Worm (Caenorhabditis elegans) whole organism, mixed stage, embryonic: ENCODE measurements around the gene math-22.

ENCODE experiments used
- lsy-2 ChIP-seq: fragments of 150-350 bp; optimal IDR thresholded peaks from 2 replicates; lab custom pipeline; 2014; ENCODE audit warnings: missing biosample characterization, missing genetic modification characterization
- mep-1 ChIP-seq: fragments of 150-350 bp; optimal IDR thresholded peaks from 2 replicates; lab custom pipeline; 2017; ENCODE audit warnings: missing biosample characterization, missing genetic modification reagents, missing genetic modification characterization, inconsistent platforms
- nhr-12 ChIP-seq: fragments of 150-350 bp; optimal IDR thresholded peaks from 2 replicates; lab custom pipeline; 2014; ENCODE audit warnings: missing biosample characterization, missing genetic modification characterization
- nhr-28 ChIP-seq: fragments of 150-350 bp; optimal IDR thresholded peaks from 2 replicates; lab custom pipeline; 2014; ENCODE audit warnings: missing biosample characterization, missing genetic modification characterization
- nhr-76 ChIP-seq: sonication (generic microtip); optimal IDR thresholded peaks from 2 replicates; lab custom pipeline; 2017; ENCODE audit warnings: missing biosample characterization, missing genetic modification characterization
- pha-4 ChIP-seq: fragments of 150-350 bp; optimal IDR thresholded peaks from 2 replicates; lab custom pipeline; 2018; ENCODE audit warnings: missing biosample characterization, missing genetic modification reagents, missing genetic modification characterization
- unc-120 ChIP-seq: sonication (generic microtip); optimal IDR thresholded peaks from 2 replicates; lab custom pipeline; 2017; ENCODE audit warnings: missing genetic modification characterization, missing compliant biosample characterization; ENCODE audit not compliant: poor library complexity, severe bottlenecking
- unc-62 ChIP-seq: fragments of 150-350 bp; optimal IDR thresholded peaks from 2 replicates; lab custom pipeline; 2014; ENCODE audit warnings: missing biosample characterization, missing genetic modification reagents, missing genetic modification characterization
- ztf-11 ChIP-seq: fragments of 150-350 bp; optimal IDR thresholded peaks from 2 replicates; lab custom pipeline; 2014; ENCODE audit warnings: missing biosample characterization, missing genetic modification characterization

ce11 chrII:1928578-1928977 is 23.4 kb downstream of the math-22 start:
- TF ChIP-seq nhr-76 (tag; lab: Kevin White, UChicago) (no peak), nhr-12 (tag; lab: Kevin White, UChicago) (no peak), ztf-11 (tag; lab: Kevin White, UChicago) (no peak), lsy-2 (no peak), pha-4 (tag; lab: Kevin White, UChicago) (no peak), unc-62 (GFP tag; lab: Kevin White, UChicago) (no peak), nhr-28 (no peak), mep-1 (tag; lab: Kevin White, UChicago) (no peak), unc-120 (tag; lab: Kevin White, UChicago) (no peak)
